Fruit fly (Drosophila melanogaster): ENCODE measurements around the gene Syt14.

The Syt14 gene

dm6 chr3R:4301485-4301884, 17.4 kb downstream of the Syt14 start:
- TF ChIP-seq cnc (optimal IDR thresholded peaks at IDR 0.05), result no peak
- no peak for TF ChIP-seq toe (GFP tag; optimal IDR thresholded peaks at IDR 0.05)

- TF ChIP-seq toe (GFP tag; optimal IDR thresholded peaks at IDR 0.05) (no peak), kay (GFP tag; ENCODE audit: borderline replicate concordance) (no peak), Crg-1 (GFP tag; optimal IDR thresholded peaks at IDR 0.05) (no peak), Mnt (GFP tag; optimal IDR thresholded peaks at IDR 0.05) (no peak), Clk (GFP tag; optimal IDR thresholded peaks at IDR 0.05) (no peak), bab1 (GFP tag; optimal IDR thresholded peaks at IDR 0.05) (no peak), ovo (GFP tag; optimal IDR thresholded peaks at IDR 0.05) (no peak), CG11617 (GFP tag; optimal IDR thresholded peaks at IDR 0.05) (no peak), pad (GFP tag; optimal IDR thresholded peaks at IDR 0.05) (no peak), CG33017 (tag; optimal IDR thresholded peaks at IDR 0.05) (no peak), CG7101 (tag; optimal IDR thresholded peaks at IDR 0.05) (no peak), cnc (optimal IDR thresholded peaks at IDR 0.05) (no peak), cic (GFP tag; optimal IDR thresholded peaks at IDR 0.05) (no peak), tj (GFP tag; optimal IDR thresholded peaks at IDR 0.05) (no peak), CG12768 (GFP tag; optimal IDR thresholded peaks at IDR 0.05) (no peak), CG5204 (GFP tag; optimal IDR thresholded peaks at IDR 0.05) (no peak), CG14711 (tag; optimal IDR thresholded peaks at IDR 0.05) (no peak), CG7045 (GFP tag; optimal IDR thresholded peaks at IDR 0.05) (no peak), CG1620 (GFP tag; optimal IDR thresholded peaks at IDR 0.05) (no peak)
Measured at dm6 chr3R:4294689-4295088, 24.2 kb downstream of the Syt14 start, which contains the start of gene Nepl11. TSS of gene Nepl11 (minus strand) at chr3R:4294840.

dm6 chr3R:4292185-4292584, 26.7 kb downstream of the Syt14 start:
- no peak for TF ChIP-seq cic (GFP tag; optimal IDR thresholded peaks at IDR 0.05)
- TF ChIP-seq Clk (GFP tag; optimal IDR thresholded peaks at IDR 0.05), result no peak
- TF ChIP-seq tj (GFP tag; optimal IDR thresholded peaks at IDR 0.05), result no peak
- no peak for TF ChIP-seq CG14711 (tag; optimal IDR thresholded peaks at IDR 0.05)
- TF ChIP-seq CG11617 (GFP tag; optimal IDR thresholded peaks at IDR 0.05), result no peak
- no peak for TF ChIP-seq Crg-1 (GFP tag; optimal IDR thresholded peaks at IDR 0.05)
- no peak for TF ChIP-seq Mnt (GFP tag; optimal IDR thresholded peaks at IDR 0.05)
- no peak for TF ChIP-seq CG7045 (GFP tag; optimal IDR thresholded peaks at IDR 0.05)
- TF ChIP-seq CG5204 (GFP tag; optimal IDR thresholded peaks at IDR 0.05), result no peak
- TF ChIP-seq ovo (GFP tag; optimal IDR thresholded peaks at IDR 0.05), result no peak
- TF ChIP-seq bab1 (GFP tag; optimal IDR thresholded peaks at IDR 0.05), result no peak
- TF ChIP-seq pad (GFP tag; optimal IDR thresholded peaks at IDR 0.05), result no peak
- no peak for TF ChIP-seq Hr96 (GFP tag; optimal IDR thresholded peaks at IDR 0.05)
- no peak for TF ChIP-seq CG1620 (GFP tag; optimal IDR thresholded peaks at IDR 0.05)
- TF ChIP-seq CG7101 (tag; optimal IDR thresholded peaks at IDR 0.05), result no peak
- no peak for TF ChIP-seq toe (GFP tag; optimal IDR thresholded peaks at IDR 0.05)
- TF ChIP-seq CG33017 (tag; optimal IDR thresholded peaks at IDR 0.05), result no peak

dm6 chr3R:4291289-4291688, 27.6 kb downstream of the Syt14 start:
- no peak for TF ChIP-seq pad (GFP tag; optimal IDR thresholded peaks at IDR 0.05)
- TF ChIP-seq cic (GFP tag; optimal IDR thresholded peaks at IDR 0.05), result peak; percentile 3

- TF ChIP-seq CG7101 (tag; optimal IDR thresholded peaks at IDR 0.05) (no peak), cic (GFP tag; optimal IDR thresholded peaks at IDR 0.05) (peak; percentile 35)
Measured at dm6 chr3R:4284376-4284953, 34.4 kb downstream of the Syt14 start.

- no peak for TF ChIP-seq Crg-1 (GFP tag; optimal IDR thresholded peaks at IDR 0.05)
- TF ChIP-seq Hr96 (GFP tag; optimal IDR thresholded peaks at IDR 0.05), result no peak
- no peak for TF ChIP-seq CG7101 (tag; optimal IDR thresholded peaks at IDR 0.05)
- TF ChIP-seq CG5204 (GFP tag; optimal IDR thresholded peaks at IDR 0.05), result no peak
- TF ChIP-seq kay (GFP tag; ENCODE audit: borderline replicate concordance), result no peak
- no peak for TF ChIP-seq CG33017 (tag; optimal IDR thresholded peaks at IDR 0.05)
- no peak for TF ChIP-seq cnc (optimal IDR thresholded peaks at IDR 0.05)
- no peak for TF ChIP-seq CG11617 (GFP tag; optimal IDR thresholded peaks at IDR 0.05)
- TF ChIP-seq toe (GFP tag; optimal IDR thresholded peaks at IDR 0.05), result no peak
- TF ChIP-seq CG12768 (GFP tag; optimal IDR thresholded peaks at IDR 0.05), result no peak
- no peak for TF ChIP-seq CG7045 (GFP tag; optimal IDR thresholded peaks at IDR 0.05)
Measured at dm6 chr3R:4282207-4282606, 36.7 kb downstream of the Syt14 start.

dm6 chr3R:4281119-4281861, 37.6 kb downstream of the Syt14 start:
- TF ChIP-seq CG7101 (tag; optimal IDR thresholded peaks at IDR 0.05) (no peak), cic (GFP tag; optimal IDR thresholded peaks at IDR 0.05) (peak; percentile 20), Hr96 (GFP tag; optimal IDR thresholded peaks at IDR 0.05) (peak; percentile 18), CG14711 (tag; optimal IDR thresholded peaks at IDR 0.05) (no peak)

Measured in whole organism, adult.